Worm (Caenorhabditis elegans): ENCODE data around the gene M110.9.

The M110.9 gene

DNA sequence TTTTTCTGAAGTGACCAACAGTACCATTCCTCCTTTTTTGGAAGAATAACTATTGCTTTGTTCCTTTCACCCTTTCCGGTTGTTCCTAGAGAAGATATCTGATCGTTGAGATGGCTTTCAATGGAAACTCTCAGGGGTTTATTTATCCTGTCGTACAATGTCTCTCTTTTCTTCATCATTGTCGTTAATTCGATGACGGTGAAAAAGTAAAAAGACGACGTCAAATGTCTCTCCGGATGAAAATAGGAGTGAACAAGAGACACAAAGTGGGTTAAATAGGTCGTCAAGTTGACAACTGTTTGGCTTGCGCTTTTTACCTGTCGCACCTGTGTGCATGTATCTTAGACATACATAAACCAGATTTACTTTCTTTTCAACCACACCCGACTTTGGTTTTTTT, 37.2 kb upstream of the M110.9 start:
- TF ChIP-seq nhr-11 (tag; optimal IDR thresholded peaks at IDR 0.05) = no peak
- no peak for TF ChIP-seq syd-9 (tag; optimal IDR thresholded peaks at IDR 0.05)
- TF ChIP-seq pat-9 (tag; optimal IDR thresholded peaks at IDR 0.05) = no peak

- TF ChIP-seq unc-55 (GFP tag; optimal IDR thresholded peaks at IDR 0.05) = no peak
- no peak for TF ChIP-seq hlh-13 (GFP tag; optimal IDR thresholded peaks at IDR 0.05)
Measured at ce11 chrII:8198503-8198902, 32.6 kb upstream of the M110.9 start, which contains the start of gene qua-1. qua-1 (plus strand) TSS chrII:8198803.

DNA sequence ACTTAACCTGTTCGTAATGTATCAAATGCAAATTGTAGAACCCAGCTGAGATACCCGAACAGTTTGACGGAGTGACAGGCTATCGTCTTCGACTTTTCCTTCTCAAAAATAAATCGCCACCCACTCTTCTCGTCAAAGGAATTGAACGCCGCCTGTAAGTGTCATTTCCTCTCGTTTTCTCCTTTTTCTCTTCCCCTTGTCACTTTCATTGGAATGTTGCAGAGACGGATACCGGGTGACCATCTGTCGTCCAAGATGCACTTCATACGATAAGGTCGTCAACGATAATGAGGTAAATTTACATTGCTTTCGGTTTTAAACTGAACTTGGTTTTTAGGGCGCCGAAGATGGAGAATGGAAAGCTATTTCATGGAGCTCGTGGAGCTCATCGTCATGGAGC, 31.3 kb upstream of the M110.9 start:
- peak; percentile 9 for TF ChIP-seq unc-55 (GFP tag; optimal IDR thresholded peaks at IDR 0.05)
- TF ChIP-seq K09A11.1 (tag; optimal IDR thresholded peaks at IDR 0.05; ENCODE audit: insufficient read depth) = no peak
- TF ChIP-seq elt-4 (tag; optimal IDR thresholded peaks at IDR 0.05) = no peak

DNA sequence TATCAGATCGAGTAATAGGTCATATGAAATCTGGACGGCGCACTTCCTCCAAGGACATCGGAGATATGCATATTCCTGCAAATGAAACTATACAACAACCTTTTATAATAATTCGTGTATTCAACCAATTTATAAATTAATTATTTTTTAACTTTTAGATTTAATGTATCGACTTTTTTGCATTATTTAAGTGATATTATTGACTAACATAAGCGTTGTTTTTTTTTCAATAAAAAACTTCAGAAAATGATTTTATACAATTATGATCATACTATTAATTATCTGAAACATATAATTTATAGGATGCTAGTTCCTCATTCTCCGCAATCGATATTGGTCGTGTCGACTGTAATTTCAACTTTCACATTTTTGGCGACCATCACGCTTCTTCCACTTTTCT, 27.0 kb upstream of the M110.9 start, which contains the start of gene col-76:
Gene col-76 (plus strand): TSS at position 301 of the 400 bp plus-strand sequence.
- TF ChIP-seq gmeb-2 (tag; optimal IDR thresholded peaks at IDR 0.05) = no peak
- TF ChIP-seq pha-2 (tag; optimal IDR thresholded peaks at IDR 0.05) = no peak
- TF ChIP-seq unc-42 (tag; optimal IDR thresholded peaks at IDR 0.05) = no peak
- TF ChIP-seq nfya-1 (tag; optimal IDR thresholded peaks at IDR 0.05) = no peak
- TF ChIP-seq K09A11.1 (tag; optimal IDR thresholded peaks at IDR 0.05; ENCODE audit: insufficient read depth) = no peak
- TF ChIP-seq mec-3 (tag; optimal IDR thresholded peaks at IDR 0.05; ENCODE audit: borderline replicate concordance) = no peak
- TF ChIP-seq unc-3 (GFP tag; conservative IDR thresholded peaks at IDR 0.05) = no peak
- TF ChIP-seq unc-3 (tag; optimal IDR thresholded peaks at IDR 0.05) = no peak
- TF ChIP-seq fax-1 (tag; optimal IDR thresholded peaks at IDR 0.05) = no peak
- TF ChIP-seq Y22D7AL.16 (tag; optimal IDR thresholded peaks at IDR 0.05) = no peak
- TF ChIP-seq tbx-7 (tag; optimal IDR thresholded peaks at IDR 0.05) = no peak
- no peak for TF ChIP-seq F13H6.1 (tag; optimal IDR thresholded peaks at IDR 0.05)
- no peak for TF ChIP-seq ref-2 (tag; optimal IDR thresholded peaks at IDR 0.05)
- TF ChIP-seq ceh-14 (tag; optimal IDR thresholded peaks at IDR 0.05) = no peak
- no peak for TF ChIP-seq npax-4 (tag; optimal IDR thresholded peaks at IDR 0.05)
- no peak for TF ChIP-seq pros-1 (tag; optimal IDR thresholded peaks at IDR 0.05)
- TF ChIP-seq pqm-1 (tag; optimal IDR thresholded peaks at IDR 0.05) = no peak

DNA sequence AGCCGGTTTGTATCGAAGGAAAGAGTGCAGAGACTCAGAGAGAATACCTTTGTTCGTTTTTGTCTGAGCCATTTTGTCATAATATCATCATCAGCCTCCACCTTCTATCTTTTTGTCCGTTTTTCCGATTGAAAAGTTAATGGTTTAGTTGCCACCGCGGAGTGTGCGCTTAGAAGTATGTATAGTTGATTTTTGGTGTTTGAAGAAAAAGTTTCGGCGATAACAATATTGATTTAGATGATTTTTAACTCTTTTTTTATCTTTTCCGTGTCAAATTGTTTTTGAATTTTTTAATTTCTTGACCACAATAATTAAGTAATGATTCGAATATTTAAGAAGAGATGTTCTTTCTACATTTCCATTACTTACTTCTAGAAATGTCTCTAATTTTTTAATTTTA, 25.5 kb upstream of the M110.9 start:
- no peak for TF ChIP-seq ceh-22 (tag; optimal IDR thresholded peaks at IDR 0.05)
- no peak for TF ChIP-seq sox-4 (tag; optimal IDR thresholded peaks at IDR 0.05)

DNA sequence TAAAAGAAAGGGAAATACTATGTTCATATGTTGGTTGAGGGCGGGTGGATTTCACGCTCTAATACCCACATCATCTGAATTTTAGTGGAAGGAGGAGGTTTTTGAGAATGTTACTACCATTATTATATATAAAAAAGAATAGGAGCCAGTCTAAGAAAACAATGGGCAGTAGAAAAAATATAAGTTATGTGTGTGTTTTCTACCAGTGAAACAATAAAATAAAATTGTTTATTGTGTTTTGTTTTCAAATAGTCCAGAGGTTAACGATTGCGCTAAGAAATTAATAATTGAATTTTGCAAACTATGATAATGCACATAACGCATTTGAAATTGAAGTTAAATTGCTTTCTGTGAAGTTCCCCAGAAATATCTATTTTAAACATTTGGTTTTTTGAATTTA, 21.6 kb upstream of the M110.9 start, which contains the start of gene M110.8:
Gene M110.8 (minus strand): TSS at position 101 of the 400 bp plus-strand sequence.
- TF ChIP-seq ceh-34 (tag; optimal IDR thresholded peaks at IDR 0.05) (no peak), sox-2 (GFP tag; IDR thresholded peaks at IDR 0.05) (no peak), lin-11 (tag; optimal IDR thresholded peaks at IDR 0.05) (no peak), rnt-1 (tag; optimal IDR thresholded peaks at IDR 0.05) (no peak), dmd-4 (tag; optimal IDR thresholded peaks at IDR 0.05; ENCODE audit: borderline replicate concordance) (no peak), ztf-16 (tag; optimal IDR thresholded peaks at IDR 0.05) (no peak), ceh-48 (tag; optimal IDR thresholded peaks at IDR 0.05) (no peak), ahr-1 (tag; optimal IDR thresholded peaks at IDR 0.05) (no peak), sdc-2 (tag; optimal IDR thresholded peaks at IDR 0.05) (no peak), fkh-10 (GFP tag; optimal IDR thresholded peaks at IDR 0.05) (no peak)

Data from whole organism, late embryonic.